Fruit fly (Drosophila melanogaster) whole organism, embryonic: ENCODE measurements around the gene CatB.
A peak's percentile ranks its signal among the peaks of the same experiment; 100 is the strongest.

Experiments
- B-H2 ChIP-seq: fragments of 200-800 bp; sonication (Bioruptor generic); optimal IDR thresholded peaks from 2 replicates; lab custom pipeline; 2018; ENCODE audit warnings: missing biosample characterization, mild to moderate bottlenecking, missing genetic modification characterization
- BEAF-32 ChIP-seq: fragments of 200-800 bp; sonication (Bioruptor generic); optimal IDR thresholded peaks from 3 replicates; lab custom pipeline; 2017; ENCODE audit warnings: missing biosample characterization, missing genetic modification characterization, mild to moderate bottlenecking, moderate library complexity, missing genetic modification reagents
- C15 ChIP-seq: fragments of 200-800 bp; sonication (Bioruptor generic); IDR thresholded peaks from 3 replicates; pipeline ENCODE4 v1.3.6; 2022; ENCODE audit warnings: missing biosample characterization, missing genetic modification characterization
- CG10147 ChIP-seq: fragments of 200-800 bp; sonication (Bioruptor generic); optimal IDR thresholded peaks from 2 replicates; lab custom pipeline; 2019; ENCODE audit warnings: missing biosample characterization, mild to moderate bottlenecking, missing genetic modification characterization, moderate library complexity
- CG11398 ChIP-seq: fragments of 200-800 bp; sonication (Bioruptor generic); optimal IDR thresholded peaks from 2 replicates; lab custom pipeline; 2016; ENCODE audit warnings: missing biosample characterization, missing genetic modification characterization
- CG11696 ChIP-seq: fragments of 200-800 bp; sonication (Bioruptor generic); IDR thresholded peaks from 2 replicates; pipeline ENCODE4 v1.3.6; 2022; ENCODE audit warnings: missing biosample characterization, missing genetic modification characterization
- CG12219 ChIP-seq: fragments of 200-800 bp; sonication (Bioruptor generic); optimal IDR thresholded peaks from 3 replicates; lab custom pipeline; 2018; ENCODE audit warnings: missing biosample characterization, mild to moderate bottlenecking, missing genetic modification characterization
- CG15514 ChIP-seq: fragments of 200-800 bp; sonication (Bioruptor generic); optimal IDR thresholded peaks from 3 replicates; lab custom pipeline; 2017; ENCODE audit warnings: missing biosample characterization, missing genetic modification characterization, mild to moderate bottlenecking, moderate library complexity, missing genetic modification reagents
- CG16779 ChIP-seq: fragments of 200-800 bp; sonication (Bioruptor generic); IDR thresholded peaks from 2 replicates; pipeline ENCODE4 v1.3.6; 2022; ENCODE audit warnings: missing biosample characterization, missing genetic modification characterization
- CG17328 ChIP-seq: fragments of 200-800 bp; sonication (Bioruptor generic); IDR thresholded peaks from 2 replicates; pipeline ENCODE4 v1.3.6; 2022; ENCODE audit warnings: missing biosample characterization, missing genetic modification characterization
- CG17568 ChIP-seq: fragments of 200-800 bp; sonication (Bioruptor generic); optimal IDR thresholded peaks from 2 replicates; lab custom pipeline; 2018; ENCODE audit warnings: missing biosample characterization, mild to moderate bottlenecking, missing genetic modification characterization, moderate library complexity
- CG18262 ChIP-seq: fragments of 200-800 bp; optimal IDR thresholded peaks from 3 replicates; lab custom pipeline; 2019; ENCODE audit warnings: missing biosample characterization, mild to moderate bottlenecking, missing genetic modification characterization, moderate library complexity
- CG18764 ChIP-seq: fragments of 200-800 bp; sonication (Bioruptor generic); optimal IDR thresholded peaks from 3 replicates; lab custom pipeline; 2016; ENCODE audit warnings: missing biosample characterization, missing genetic modification characterization
- CG43689 ChIP-seq: fragments of 200-800 bp; sonication (Bioruptor generic); IDR thresholded peaks from 2 replicates; pipeline ENCODE4 v1.3.6; 2022; ENCODE audit warnings: missing biosample characterization, missing genetic modification characterization
- CG4404 ChIP-seq: fragments of 200-800 bp; sonication (Bioruptor generic); IDR thresholded peaks from 2 replicates; pipeline ENCODE4 v1.3.6; 2022; ENCODE audit warnings: missing biosample characterization, missing genetic modification characterization
- CG4707 ChIP-seq: fragments of 200-800 bp; sonication (Bioruptor generic); optimal IDR thresholded peaks from 2 replicates; lab custom pipeline; 2018; ENCODE audit warnings: missing biosample characterization, mild to moderate bottlenecking, missing genetic modification characterization, moderate library complexity
- CG4730 ChIP-seq: fragments of 200-800 bp; sonication (Bioruptor generic); IDR thresholded peaks from 2 replicates; pipeline ENCODE4 v1.3.6; 2022; ENCODE audit warnings: missing biosample characterization, missing genetic modification characterization
- CG6765 ChIP-seq: fragments of 200-800 bp; sonication (Bioruptor generic); optimal IDR thresholded peaks from 3 replicates; lab custom pipeline; 2017; ENCODE audit warnings: missing biosample characterization, mild to moderate bottlenecking, missing genetic modification characterization
- CG6854 ChIP-seq: fragments of 200-800 bp; sonication (Bioruptor generic); optimal IDR thresholded peaks from 3 replicates; lab custom pipeline; 2017; ENCODE audit warnings: missing biosample characterization, mild to moderate bottlenecking, missing genetic modification characterization
- CG9932 ChIP-seq: fragments of 200-800 bp; sonication (Bioruptor generic); IDR thresholded peaks from 2 replicates; pipeline ENCODE4 v1.3.6; 2022; ENCODE audit warnings: missing biosample characterization, missing genetic modification characterization
- CkIIα-i1 ChIP-seq: fragments of 200-800 bp; sonication (Bioruptor generic); IDR thresholded peaks from 2 replicates; pipeline ENCODE4 v1.3.6; 2022; ENCODE audit warnings: missing biosample characterization, missing genetic modification characterization
- Dp ChIP-seq: fragments of 200-800 bp; sonication (Bioruptor generic); optimal IDR thresholded peaks from 2 replicates; lab custom pipeline; 2018; ENCODE audit warnings: missing biosample characterization, mild to moderate bottlenecking, missing genetic modification characterization, moderate library complexity
- Hmx ChIP-seq: fragments of 200-800 bp; sonication (Bioruptor generic); optimal IDR thresholded peaks from 2 replicates; lab custom pipeline; 2016; ENCODE audit warnings: missing biosample characterization, missing genetic modification characterization
- Jarid2 ChIP-seq: fragments of 200-800 bp; sonication (Bioruptor generic); optimal IDR thresholded peaks from 3 replicates; lab custom pipeline; 2017; ENCODE audit warnings: mild to moderate bottlenecking, missing biosample characterization, missing genetic modification reagents, missing genetic modification characterization
- NC2β ChIP-seq: fragments of 200-800 bp; sonication (Bioruptor generic); optimal IDR thresholded peaks from 2 replicates; lab custom pipeline; 2016; ENCODE audit warnings: missing biosample characterization, missing genetic modification characterization
- Six4 ChIP-seq: fragments of 200-800 bp; sonication (Bioruptor generic); optimal IDR thresholded peaks from 2 replicates; lab custom pipeline; 2016; ENCODE audit warnings: missing biosample characterization, missing genetic modification characterization
- Sox102F ChIP-seq: fragments of 200-800 bp; sonication (Bioruptor generic); optimal IDR thresholded peaks from 2 replicates; lab custom pipeline; 2018; ENCODE audit warnings: missing biosample characterization, mild to moderate bottlenecking, missing genetic modification characterization, moderate library complexity
- Spps ChIP-seq: fragments of 200-800 bp; sonication (Bioruptor generic); optimal IDR thresholded peaks from 2 replicates; lab custom pipeline; 2018; ENCODE audit warnings: missing biosample characterization, mild to moderate bottlenecking, missing genetic modification characterization
- Stat92E ChIP-seq, 3 experiments: fragments of >200 bp in 2 of 3; fragments of 200-800 bp in 1 of 3; sonication (Bioruptor generic) in 1 of 3; optimal IDR thresholded peaks; 2 replicates each; lab custom pipeline; 2017 to 2019; ENCODE audit warnings: missing biosample characterization in 3 of 3, missing genetic modification characterization in 3 of 3, mild to moderate bottlenecking in 1 of 3, moderate library complexity in 1 of 3
- Tbp ChIP-seq: fragments of >200 bp; optimal IDR thresholded peaks from 2 replicates; lab custom pipeline; 2018; ENCODE audit warnings: missing biosample characterization, missing genetic modification characterization
- bbx ChIP-seq: fragments of 200-800 bp; sonication (Bioruptor generic); IDR thresholded peaks from 2 replicates; pipeline ENCODE4 v1.3.6; 2022; ENCODE audit warnings: missing biosample characterization, missing genetic modification characterization; ENCODE audit not compliant: partially characterized antibody
- cas ChIP-seq: fragments of 200-800 bp; sonication (Bioruptor generic); IDR thresholded peaks from 2 replicates; pipeline ENCODE4 v1.3.6; 2022; ENCODE audit warnings: missing biosample characterization, missing genetic modification characterization
- crc ChIP-seq: fragments of 200-800 bp; sonication (Bioruptor generic); optimal IDR thresholded peaks from 2 replicates; lab custom pipeline; 2016; ENCODE audit warnings: missing biosample characterization, missing genetic modification characterization
- dysf ChIP-seq: fragments of 200-800 bp; sonication (Bioruptor generic); IDR thresholded peaks from 3 replicates; pipeline ENCODE4 v1.3.6; 2022; ENCODE audit warnings: missing biosample characterization, missing genetic modification characterization
- eyg ChIP-seq: fragments of 200-800 bp; sonication (Bioruptor generic); optimal IDR thresholded peaks from 3 replicates; lab custom pipeline; 2016; ENCODE audit warnings: missing biosample characterization, missing genetic modification characterization
- fru ChIP-seq: fragments of >200 bp; optimal IDR thresholded peaks from 2 replicates; lab custom pipeline; 2017
- ftz-f1 ChIP-seq: fragments of 200-800 bp; sonication (Bioruptor generic); optimal IDR thresholded peaks from 2 replicates; lab custom pipeline; 2016; ENCODE audit warnings: missing biosample characterization, missing genetic modification characterization
- gce ChIP-seq: fragments of 200-800 bp; sonication (Bioruptor generic); IDR thresholded peaks from 3 replicates; pipeline ENCODE4 v1.3.6; 2022; ENCODE audit warnings: missing biosample characterization, missing genetic modification characterization
- gro ChIP-seq: fragments of 200-800 bp; sonication (Bioruptor generic); optimal IDR thresholded peaks from 2 replicates; lab custom pipeline; 2016; ENCODE audit warnings: missing biosample characterization, missing genetic modification characterization
- h ChIP-seq: fragments of >200 bp; optimal IDR thresholded peaks from 2 replicates; lab custom pipeline; 2017
- hbn ChIP-seq: fragments of 200-800 bp; sonication (Bioruptor generic); IDR thresholded peaks from 2 replicates; pipeline ENCODE4 v1.3.6; 2022; ENCODE audit warnings: missing biosample characterization, missing genetic modification characterization; ENCODE audit not compliant: partially characterized antibody
- lbe ChIP-seq: fragments of 200-800 bp; sonication (Bioruptor generic); optimal IDR thresholded peaks from 2 replicates; lab custom pipeline; 2016; ENCODE audit warnings: missing biosample characterization, mild to moderate bottlenecking, missing genetic modification characterization
- lilli ChIP-seq: fragments of 200-800 bp; sonication (Bioruptor generic); optimal IDR thresholded peaks from 3 replicates; lab custom pipeline; 2016; ENCODE audit warnings: missing biosample characterization, missing genetic modification characterization
- maf-S ChIP-seq: fragments of 200-800 bp; sonication (Bioruptor generic); optimal IDR thresholded peaks from 2 replicates; lab custom pipeline; 2016; ENCODE audit warnings: missing biosample characterization, missing genetic modification characterization
- odd ChIP-seq: fragments of 200-800 bp; sonication (Bioruptor generic); optimal IDR thresholded peaks from 2 replicates; lab custom pipeline; 2017; ENCODE audit warnings: missing biosample characterization, mild to moderate bottlenecking, missing genetic modification characterization
- pfk ChIP-seq: fragments of 200-800 bp; sonication (Bioruptor generic); optimal IDR thresholded peaks from 2 replicates; lab custom pipeline; 2018; ENCODE audit warnings: missing biosample characterization, mild to moderate bottlenecking, missing genetic modification characterization, moderate library complexity
- run ChIP-seq: fragments of 200-800 bp; sonication (Bioruptor generic); optimal IDR thresholded peaks from 3 replicates; lab custom pipeline; 2018; ENCODE audit warnings: missing biosample characterization, mild to moderate bottlenecking, missing genetic modification characterization
- slp2 ChIP-seq: fragments of 200-800 bp; sonication (Bioruptor generic); optimal IDR thresholded peaks from 2 replicates; lab custom pipeline; 2016; ENCODE audit warnings: missing biosample characterization, missing genetic modification characterization
- sna ChIP-seq: fragments of 200-800 bp; sonication (Bioruptor generic); IDR thresholded peaks from 2 replicates; pipeline ENCODE4 v1.3.6; 2022; ENCODE audit warnings: missing biosample characterization, missing genetic modification characterization; ENCODE audit not compliant: partially characterized antibody
- wek ChIP-seq: fragments of 200-800 bp; sonication (Bioruptor generic); optimal IDR thresholded peaks from 3 replicates; lab custom pipeline; 2018; ENCODE audit warnings: missing biosample characterization, mild to moderate bottlenecking, missing genetic modification characterization, moderate library complexity

The CatB gene

dm6 chr2L:8717618-8718336 lies 12.4 kb downstream of the CatB start (continued):
- TF ChIP-seq maf-S (GFP tag; lab: Kevin White, UChicago) (peak; percentile 39), CG4707 (GFP tag; lab: Kevin White, UChicago) (peak; percentile 78), Hmx (GFP tag; lab: Kevin White, UChicago) (peak; percentile 66), CG17328 (GFP tag; lab: Robert Waterston, UW) (peak; percentile 83), lbe (GFP tag; lab: Kevin White, UChicago) (peak; percentile 71), CG4404 (GFP tag; lab: Robert Waterston, UW) (peak; percentile 44; the same call in 1 of the 2 replicates), CG17568 (GFP tag; lab: Kevin White, UChicago) (peak; percentile 83), CG6765 (peak; percentile 87), B-H2 (GFP tag; lab: Kevin White, UChicago) (peak; percentile 26), CG12219 (GFP tag; lab: Kevin White, UChicago) (peak; percentile 78), ftz-f1 (GFP tag; lab: Kevin White, UChicago) (no peak), sna (peak; percentile 41; the same call in 1 of the 2 replicates), Sox102F (peak; percentile 93), hbn (GFP tag; lab: Robert Waterston, UW) (peak; percentile 20; the same call in 1 of the 2 replicates), gce (no peak)

- TF ChIP-seq BEAF-32 (GFP tag; lab: Kevin White, UChicago) (no peak), CG18764 (GFP tag; lab: Kevin White, UChicago) (no peak), CG15514 (GFP tag; lab: Kevin White, UChicago) (no peak), gce (no peak), Six4 (GFP tag; lab: Kevin White, UChicago) (no peak), slp2 (GFP tag; lab: Kevin White, UChicago) (no peak), NC2β (GFP tag; lab: Kevin White, UChicago) (no peak), Dp (no peak), Spps (tag; lab: Kevin White, UChicago) (no peak), crc (GFP tag; lab: Kevin White, UChicago) (no peak), Jarid2 (GFP tag; lab: Kevin White, UChicago) (no peak), CG11696 (no peak), lilli (GFP tag; lab: Kevin White, UChicago) (no peak), pfk (GFP tag; lab: Kevin White, UChicago) (no peak), CG6854 (peak; percentile 30), CG18262 (tag; lab: Kevin White, UChicago) (no peak), CG16779 (GFP tag; lab: Robert Waterston, UW) (no peak), dysf (GFP tag; lab: Robert Waterston, UW) (no peak), h (no peak), cas (GFP tag; lab: Robert Waterston, UW) (no peak), CkIIα-i1 (GFP tag; lab: Robert Waterston, UW) (no peak), CG4730 (GFP tag; lab: Robert Waterston, UW) (no peak), bbx (GFP tag; lab: Robert Waterston, UW) (no peak), Tbp (GFP tag; lab: Kevin White, UChicago) (no peak), C15 (no peak), CG9932 (GFP tag; lab: Robert Waterston, UW) (0 out of 2 replicates have a peak, but pooled peaks have one; percentile 11), eyg (no peak), CG10147 (GFP tag; lab: Kevin White, UChicago) (no peak), odd (GFP tag; lab: Kevin White, UChicago) (no peak), wek (GFP tag; lab: Kevin White, UChicago) (no peak), run (tag; lab: Kevin White, UChicago) (no peak), CG11398 (no peak), gro (peak; percentile 66), Stat92E (GFP tag; optimal IDR thresholded peaks at IDR 0.05; lab: Kevin White, UChicago) (no peak), CG43689 (GFP tag; lab: Robert Waterston, UW) (no peak), fru (lab: Kevin White, UChicago) (no peak)
These were observed 14.4 kb downstream of the CatB start for dm6 chr2L:8719757-8720156.
